Worm (Caenorhabditis elegans): ENCODE measurements around the gene phat-3.

phat-3 gene

ce11 chrV:4082952-4083351 lies 39.2 kb downstream of the phat-3 start, which contains the start of gene F38H12.5:
Gene F38H12.5 (minus strand): TSS chrV:4083052.
- no peak for TF ChIP-seq unc-62 (GFP tag; optimal IDR thresholded peaks at IDR 0.05)
- no peak for TF ChIP-seq flh-1 (GFP tag; optimal IDR thresholded peaks at IDR 0.05)
- no peak for TF ChIP-seq unc-120 (tag; optimal IDR thresholded peaks at IDR 0.05; ENCODE audit: poor library complexity, severe bottlenecking)
- TF ChIP-seq ham-2 (GFP tag; optimal IDR thresholded peaks at IDR 0.05) = no peak
- TF ChIP-seq mep-1 (tag; optimal IDR thresholded peaks at IDR 0.05) = no peak
- TF ChIP-seq mab-5 (tag; optimal IDR thresholded peaks at IDR 0.05) = no peak
- TF ChIP-seq nhr-76 (tag; optimal IDR thresholded peaks at IDR 0.05) = no peak
- no peak for TF ChIP-seq lin-13 (tag; optimal IDR thresholded peaks at IDR 0.05)
- no peak for TF ChIP-seq ceh-39 (tag; optimal IDR thresholded peaks at IDR 0.05)
- TF ChIP-seq ztf-11 (tag; optimal IDR thresholded peaks at IDR 0.05) = no peak
